Fruit fly (Drosophila melanogaster): ENCODE data around the gene dwg.

DNA sequence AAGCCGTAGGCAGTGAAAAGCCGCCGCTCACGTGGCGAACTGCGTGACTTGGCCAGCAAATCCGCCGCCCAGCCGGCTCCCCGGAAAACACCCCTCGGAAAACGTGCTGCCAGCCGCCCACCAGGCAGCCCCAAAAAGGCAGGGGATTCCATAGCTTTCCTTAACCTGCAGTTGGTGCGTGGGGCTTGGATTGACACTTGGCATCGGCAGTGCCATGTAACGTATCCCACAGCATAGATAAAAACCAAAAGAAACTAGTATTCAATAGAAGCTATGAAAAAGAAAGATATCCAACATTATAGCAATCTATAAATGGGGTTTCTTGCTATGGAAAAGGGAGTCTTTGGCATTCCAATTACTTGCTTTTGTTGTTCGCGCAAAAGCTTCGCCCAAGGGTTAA lies 42.5 kb upstream of the dwg start:
- no peak for TF ChIP-seq ttk (optimal IDR thresholded peaks at IDR 0.05)
- no peak for TF ChIP-seq psq (optimal IDR thresholded peaks at IDR 0.05)
- TF ChIP-seq h (optimal IDR thresholded peaks at IDR 0.05), result no peak
